Worm (Caenorhabditis elegans): Measurements from ENCODE around the gene C33A12.19.

ce11 chrIV:9538214-9538613, 21.4 kb downstream of the C33A12.19 start:
- TF ChIP-seq ama-1 (optimal IDR thresholded peaks at IDR 0.05), result no peak
- no peak for TF ChIP-seq hmbx-1 (tag; optimal IDR thresholded peaks at IDR 0.05)
- no peak for TF ChIP-seq tbx-11 (GFP tag; IDR thresholded peaks at IDR 0.05)
- no peak for TF ChIP-seq ceh-36 (tag; optimal IDR thresholded peaks at IDR 0.05)
- TF ChIP-seq B0310.2 (tag; optimal IDR thresholded peaks at IDR 0.05), result no peak
